Fruit fly (Drosophila melanogaster) Kc167 (cell line): ENCODE measurements around the gene CG14893.

Source experiments
- Myc ChIP-seq: fragments of >200 bp; optimal IDR thresholded peaks from 2 replicates; lab custom pipeline; 2017; ENCODE audit warnings: missing external identifiers
- Sin3A ChIP-seq: fragments of >200 bp; optimal IDR thresholded peaks from 2 replicates; lab custom pipeline; 2018; ENCODE audit warnings: missing external identifiers
- h ChIP-seq: fragments of >200 bp; optimal IDR thresholded peaks from 3 replicates; lab custom pipeline; 2018; ENCODE audit warnings: missing external identifiers
- insv ChIP-seq: fragments of >200 bp; optimal IDR thresholded peaks from 3 replicates; lab custom pipeline; 2018; ENCODE audit warnings: missing external identifiers
- psq ChIP-seq: fragments of >200 bp; optimal IDR thresholded peaks from 2 replicates; lab custom pipeline; 2017; ENCODE audit warnings: missing external identifiers
- ttk ChIP-seq: sonication (Bioruptor generic); optimal IDR thresholded peaks from 2 replicates; lab custom pipeline; 2017; ENCODE audit warnings: missing external identifiers

CG14893 gene

DNA sequence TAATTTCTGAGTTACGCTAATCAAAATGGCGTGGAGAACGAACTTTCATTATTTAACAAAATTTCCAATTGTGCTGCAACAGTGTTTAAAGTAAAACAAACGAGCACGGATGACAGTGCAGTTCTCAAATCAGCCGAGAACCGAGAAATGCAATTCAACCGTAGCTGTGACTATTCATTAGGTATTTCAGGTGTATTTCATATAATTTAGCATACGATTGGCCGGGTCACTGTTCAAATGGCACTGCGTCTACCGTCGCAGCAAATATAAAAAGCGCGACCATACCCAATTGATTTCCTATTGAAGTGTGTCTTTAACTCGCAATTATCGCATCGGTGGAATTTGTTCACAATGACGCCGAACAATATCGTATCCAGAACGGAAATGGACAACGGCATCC, at the start of gene CG14893:
Gene CG14893, plus strand, starts transcription at position 301 of the 400 bp plus-strand sequence.
- no peak for TF ChIP-seq h (lab: Kevin White, UChicago)
- TF ChIP-seq psq (lab: Kevin White, UChicago): no peak
- no peak for TF ChIP-seq ttk (lab: Kevin White, UChicago)
- TF ChIP-seq Sin3A (lab: Kevin White, UChicago): no peak
- TF ChIP-seq Myc (lab: Kevin White, UChicago): no peak
- no peak for TF ChIP-seq insv (lab: Kevin White, UChicago)

DNA sequence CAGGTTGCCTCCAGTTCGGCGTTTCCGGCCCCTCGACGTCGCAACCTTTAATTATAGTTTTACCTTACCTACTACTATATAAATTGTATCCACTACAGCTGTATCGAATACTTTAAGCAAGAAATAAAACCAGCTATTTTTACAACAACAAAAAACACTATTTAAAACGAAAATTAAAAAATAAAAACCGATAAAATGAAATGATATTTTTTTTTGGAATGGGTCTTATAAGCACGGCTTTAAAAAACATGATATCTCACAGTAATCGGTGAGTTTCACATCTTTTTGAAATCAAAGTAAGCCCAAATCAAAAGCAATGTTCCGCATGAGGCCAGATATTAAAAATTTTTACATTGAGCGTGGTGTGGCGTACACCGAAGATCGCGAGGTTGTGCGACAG, 49.4 kb upstream of the CG14893 start, which contains the start of gene CG14891:
Gene CG14891, plus strand, starts transcription at position 301 of the 400 bp plus-strand sequence.
- TF ChIP-seq ttk (lab: Kevin White, UChicago): no peak
- TF ChIP-seq insv (lab: Kevin White, UChicago): no peak
- TF ChIP-seq Myc (lab: Kevin White, UChicago): no peak
- TF ChIP-seq psq (lab: Kevin White, UChicago): no peak
- TF ChIP-seq h (lab: Kevin White, UChicago): no peak
- no peak for TF ChIP-seq Sin3A (lab: Kevin White, UChicago)

DNA sequence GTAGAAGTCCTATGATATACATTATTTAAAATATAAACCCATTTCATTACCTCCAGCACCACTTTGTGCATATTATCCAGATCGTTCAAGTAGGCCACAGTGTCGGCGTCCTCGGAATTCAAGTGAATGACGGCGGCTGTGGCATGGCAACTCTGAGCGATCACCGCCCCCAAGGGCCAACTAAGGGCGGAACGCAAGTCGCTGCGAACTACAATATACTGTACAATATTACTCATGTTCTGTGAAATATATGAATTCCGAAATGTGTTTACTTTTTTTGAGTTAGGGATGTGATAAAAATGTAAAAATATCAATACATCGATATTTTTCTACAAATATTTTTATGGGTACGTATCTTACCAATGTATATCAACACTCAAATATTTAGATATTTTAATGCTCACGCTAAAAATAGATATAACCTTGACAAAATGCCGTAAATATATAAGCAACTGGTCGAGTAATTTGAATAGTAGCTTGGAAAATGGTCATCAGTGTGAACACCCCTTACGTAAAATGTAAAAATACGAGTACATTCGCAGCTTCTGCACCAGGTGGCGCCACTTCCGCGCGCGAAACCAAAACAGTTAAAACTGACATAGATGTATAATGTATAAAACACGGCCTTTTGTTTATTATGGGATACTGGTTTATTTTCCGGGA, 47.0 kb upstream of the CG14893 start, which contains the start of gene CG14903:
Gene CG14903, minus strand, starts transcription at position 270 of the 663 bp plus-strand sequence.
- TF ChIP-seq Sin3A (lab: Kevin White, UChicago): no peak
- no peak for TF ChIP-seq ttk (lab: Kevin White, UChicago)
- no peak for TF ChIP-seq h (lab: Kevin White, UChicago)
- TF ChIP-seq insv (lab: Kevin White, UChicago): no peak
- no peak for TF ChIP-seq psq (lab: Kevin White, UChicago)
- TF ChIP-seq Myc (lab: Kevin White, UChicago): no peak

DNA sequence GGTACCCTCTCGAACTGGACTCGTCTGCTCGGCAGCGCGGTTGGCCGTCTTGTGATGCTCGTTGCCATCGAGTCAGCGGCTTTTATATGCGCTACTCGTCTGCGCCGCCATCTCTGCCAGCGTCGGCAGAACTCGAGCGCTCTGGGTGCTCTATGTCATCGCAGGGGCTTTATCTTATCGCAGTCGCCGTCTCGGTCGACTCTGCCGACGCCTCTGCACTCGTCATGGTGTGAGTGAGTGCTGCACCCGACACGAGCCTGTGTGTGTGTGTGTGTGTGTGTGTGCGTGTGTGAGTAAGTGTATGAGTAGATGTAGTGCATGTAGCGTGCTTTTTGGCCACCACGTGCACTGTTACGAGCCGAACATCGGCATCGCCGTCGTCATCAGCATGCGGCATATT, 37.0 kb upstream of the CG14893 start, which contains the start of gene Scp2:
Gene Scp2, minus strand, starts transcription at position 59 of the 400 bp plus-strand sequence.
- TF ChIP-seq Myc (lab: Kevin White, UChicago) (no peak), psq (lab: Kevin White, UChicago) (no peak), Sin3A (lab: Kevin White, UChicago) (no peak), h (lab: Kevin White, UChicago) (no peak), insv (lab: Kevin White, UChicago) (no peak), ttk (lab: Kevin White, UChicago) (no peak)

DNA sequence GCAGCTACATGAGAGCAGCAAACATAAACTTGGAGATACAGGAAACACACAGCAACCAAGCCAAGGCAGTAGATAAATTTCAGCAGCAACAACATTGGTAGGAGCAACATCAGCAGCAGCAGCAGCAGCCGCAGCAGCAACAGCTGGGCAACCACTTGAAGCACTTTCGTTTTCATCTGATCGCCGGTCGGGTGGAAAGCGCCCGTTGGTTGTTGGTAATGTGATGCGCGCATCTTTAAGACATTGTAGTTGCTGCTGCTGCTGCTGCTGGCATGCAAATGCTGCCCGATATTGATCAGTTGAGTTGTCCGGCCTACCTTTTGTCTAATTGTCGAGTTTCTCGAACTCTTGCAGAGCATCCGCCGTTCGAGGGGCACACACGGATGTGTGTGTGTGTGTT, 29.2 kb upstream of the CG14893 start:
- TF ChIP-seq h (lab: Kevin White, UChicago): no peak

DNA sequence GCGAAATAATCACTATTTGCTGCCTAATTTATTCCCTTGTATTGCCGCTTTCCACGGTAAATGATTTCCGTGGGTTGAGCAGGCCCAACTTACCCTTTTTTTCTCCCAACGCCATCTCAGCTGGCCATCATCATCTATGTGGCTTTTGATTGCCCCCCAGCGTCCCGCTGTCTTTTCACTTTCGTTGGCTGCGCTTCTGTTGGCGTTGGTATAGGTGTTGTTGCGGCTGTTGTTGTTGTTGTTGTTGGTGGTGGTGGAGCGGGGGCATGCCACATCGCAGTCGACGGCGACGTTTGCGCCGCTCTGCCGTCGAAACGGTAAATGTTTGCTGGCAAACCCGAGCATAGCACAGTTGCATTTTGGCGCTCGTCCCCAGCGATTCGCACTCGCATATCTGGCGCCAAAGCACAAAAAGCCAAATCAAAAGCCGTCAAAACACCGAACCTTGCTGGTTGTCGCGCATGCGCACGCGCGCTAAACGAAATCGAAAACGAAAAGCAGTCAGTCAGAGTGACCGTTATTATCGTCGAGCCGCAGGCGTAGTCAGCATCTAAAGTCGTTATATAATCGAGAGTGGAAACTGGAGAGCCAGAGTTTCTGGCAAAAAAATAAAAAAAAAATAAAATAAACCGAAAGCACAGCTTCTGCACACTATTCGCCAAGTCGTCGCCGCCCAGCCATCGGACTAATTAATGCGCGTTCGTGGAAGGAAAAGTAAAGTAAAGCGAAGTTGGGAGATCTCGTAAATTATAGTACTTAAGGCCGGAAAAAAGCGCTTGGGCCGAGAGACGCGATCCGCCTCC, 26.3 kb upstream of the CG14893 start, which contains the start of gene CG14892:
Gene CG14892, plus strand, starts transcription at position 359 of the 803 bp plus-strand sequence.
- TF ChIP-seq Myc (lab: Kevin White, UChicago) (no peak), psq (lab: Kevin White, UChicago) (no peak), h (lab: Kevin White, UChicago) (no peak), insv (lab: Kevin White, UChicago) (no peak), Sin3A (lab: Kevin White, UChicago) (no peak), ttk (lab: Kevin White, UChicago) (no peak)

DNA sequence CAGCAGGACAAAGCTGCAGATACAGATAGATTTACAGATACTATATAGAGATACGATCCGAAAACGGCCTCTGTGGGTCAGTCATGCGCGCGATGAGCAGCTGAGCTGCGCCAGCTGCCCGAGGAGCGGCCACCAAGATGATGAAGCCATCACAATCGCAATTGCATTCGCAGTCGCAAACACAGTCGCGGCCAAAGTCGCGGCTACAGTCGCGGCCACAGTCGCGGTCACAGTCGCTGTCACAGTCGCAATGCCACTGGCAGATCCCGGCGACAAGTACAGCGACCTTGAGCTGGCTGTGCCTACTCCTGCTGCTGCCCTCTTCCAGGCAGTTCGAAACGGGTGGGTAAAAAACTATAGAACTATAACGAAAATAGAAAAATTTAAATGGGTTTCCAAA, 25.6 kb upstream of the CG14893 start:
- no peak for TF ChIP-seq ttk (lab: Kevin White, UChicago)
- no peak for TF ChIP-seq psq (lab: Kevin White, UChicago)
- no peak for TF ChIP-seq h (lab: Kevin White, UChicago)
- no peak for TF ChIP-seq Sin3A (lab: Kevin White, UChicago)
- no peak for TF ChIP-seq Myc (lab: Kevin White, UChicago)

DNA sequence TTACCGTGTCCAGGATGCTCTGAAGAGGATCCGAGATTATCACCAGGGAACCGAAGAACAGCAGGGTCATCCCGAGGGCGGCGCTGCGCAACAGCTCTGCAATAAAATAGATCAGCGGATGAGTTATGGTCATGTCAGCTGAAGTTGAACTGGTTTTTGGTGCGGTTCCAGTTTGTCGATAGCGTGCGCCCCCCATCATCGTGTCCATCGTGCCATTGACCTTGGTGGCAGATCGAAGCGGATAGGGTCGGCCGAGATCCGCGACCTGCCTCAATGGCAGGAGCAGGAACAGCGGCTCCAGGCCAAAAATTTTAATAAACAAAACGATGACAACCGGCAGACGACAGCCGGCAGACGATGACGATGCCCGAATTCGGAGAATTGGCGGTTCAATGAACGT, 20.9 kb upstream of the CG14893 start:
- TF ChIP-seq Sin3A (lab: Kevin White, UChicago) (no peak), psq (lab: Kevin White, UChicago) (no peak), Myc (lab: Kevin White, UChicago) (no peak), h (lab: Kevin White, UChicago) (no peak), ttk (lab: Kevin White, UChicago) (no peak), insv (lab: Kevin White, UChicago) (no peak)

DNA sequence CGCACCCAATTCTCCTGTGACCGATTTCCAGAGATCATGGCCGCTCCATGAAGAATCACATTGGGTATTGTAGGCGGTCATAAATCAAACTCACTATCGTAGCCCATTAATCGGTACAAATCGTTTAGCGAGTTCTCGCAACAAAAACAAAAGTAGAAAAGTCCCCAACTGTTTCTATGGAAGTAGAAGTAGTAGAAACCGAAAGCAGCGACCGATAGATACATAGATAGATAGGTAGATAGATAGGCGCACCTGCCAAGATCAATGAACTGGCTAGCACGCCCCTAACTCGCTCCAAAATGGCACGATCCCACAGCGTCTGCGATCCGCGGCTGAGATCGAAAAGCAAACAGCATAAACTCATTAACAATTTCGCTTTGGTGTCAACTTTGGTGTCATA, 19.8 kb upstream of the CG14893 start:
- TF ChIP-seq Myc (lab: Kevin White, UChicago) (no peak), h (lab: Kevin White, UChicago) (no peak), psq (lab: Kevin White, UChicago) (no peak)

DNA sequence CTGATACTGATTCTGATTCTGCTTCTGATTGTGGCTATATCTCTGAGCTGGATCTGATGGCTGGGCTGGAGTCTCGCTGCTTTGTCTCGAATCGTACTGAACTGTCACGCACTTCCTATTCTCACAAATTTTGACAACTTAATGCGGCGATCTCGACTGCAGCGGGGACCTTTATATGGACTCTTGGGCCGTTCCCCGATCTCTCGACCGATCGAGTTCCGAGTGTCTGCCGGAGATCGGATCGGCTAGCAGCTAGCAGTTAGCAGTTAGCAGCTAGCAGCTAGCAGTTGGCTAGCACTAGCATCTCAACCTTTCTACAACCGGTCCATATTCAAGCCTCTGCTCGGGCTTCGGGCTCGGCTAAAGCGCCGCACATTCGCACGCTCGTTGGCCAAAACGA, 15.9 kb upstream of the CG14893 start, which contains the start of gene CG10345:
Gene CG10345, minus strand, starts transcription at position 147 of the 400 bp plus-strand sequence.
- TF ChIP-seq Sin3A (lab: Kevin White, UChicago): no peak
- TF ChIP-seq h (lab: Kevin White, UChicago): no peak
- no peak for TF ChIP-seq Myc (lab: Kevin White, UChicago)
- TF ChIP-seq insv (lab: Kevin White, UChicago): no peak
- TF ChIP-seq psq (lab: Kevin White, UChicago): no peak
- TF ChIP-seq ttk (lab: Kevin White, UChicago): no peak

DNA sequence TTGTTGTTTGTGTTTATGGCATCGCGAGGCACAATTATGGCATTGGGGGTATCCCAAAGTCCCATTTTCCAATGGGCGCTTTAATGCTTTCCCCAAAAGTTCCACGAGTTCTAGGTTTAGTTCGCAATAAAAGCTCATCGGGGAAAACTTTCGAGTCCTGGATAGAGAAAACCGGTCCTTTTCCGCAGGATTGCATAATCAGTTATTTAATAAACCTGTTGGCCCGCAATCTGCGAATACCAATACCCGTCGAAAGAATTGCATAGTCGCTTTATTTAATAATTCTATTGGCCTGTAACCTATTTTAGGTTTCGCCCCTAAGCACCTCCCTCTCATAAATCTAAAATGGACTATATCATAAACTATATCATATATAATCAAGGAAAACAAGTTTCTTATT, 14.6 kb upstream of the CG14893 start:
- TF ChIP-seq insv (lab: Kevin White, UChicago) (no peak), psq (lab: Kevin White, UChicago) (no peak), h (lab: Kevin White, UChicago) (no peak), ttk (lab: Kevin White, UChicago) (no peak), Sin3A (lab: Kevin White, UChicago) (no peak), Myc (lab: Kevin White, UChicago) (no peak)
